Fruit fly (Drosophila melanogaster) whole organism, embryonic: ENCODE data around the gene Lrch.

Source experiments
- CG10274 ChIP-seq: fragments of 200-800 bp; sonication (Bioruptor generic); optimal IDR thresholded peaks from 3 replicates; lab custom pipeline; 2017; ENCODE audit warnings: missing biosample characterization, mild to moderate bottlenecking, missing genetic modification characterization
- CG11456 ChIP-seq: fragments of 200-800 bp; sonication (Bioruptor generic); IDR thresholded peaks from 3 replicates; pipeline ENCODE4 v1.3.6; 2022; ENCODE audit warnings: missing biosample characterization, missing genetic modification characterization
- CG12219 ChIP-seq: fragments of 200-800 bp; sonication (Bioruptor generic); optimal IDR thresholded peaks from 3 replicates; lab custom pipeline; 2018; ENCODE audit warnings: missing biosample characterization, mild to moderate bottlenecking, missing genetic modification characterization
- CG14014 ChIP-seq: fragments of 200-800 bp; sonication (Bioruptor generic); IDR thresholded peaks from 2 replicates; pipeline ENCODE4 v1.3.6; 2022; ENCODE audit warnings: missing biosample characterization, missing genetic modification characterization
- CG14667 ChIP-seq: fragments of 200-800 bp; sonication (Bioruptor generic); IDR thresholded peaks from 2 replicates; pipeline ENCODE4 v1.3.6; 2022; ENCODE audit warnings: missing biosample characterization, missing genetic modification characterization
- CG14860 ChIP-seq: fragments of 200-800 bp; sonication (Bioruptor generic); IDR thresholded peaks from 3 replicates; pipeline ENCODE4 v1.3.6; 2022; ENCODE audit warnings: missing biosample characterization, missing genetic modification characterization; ENCODE audit not compliant: partially characterized antibody
- CG15696 ChIP-seq: fragments of 200-800 bp; sonication (Bioruptor generic); optimal IDR thresholded peaks from 2 replicates; lab custom pipeline; 2019; ENCODE audit warnings: missing biosample characterization, mild to moderate bottlenecking, missing genetic modification characterization, moderate library complexity
- CG18011 ChIP-seq: fragments of 200-800 bp; sonication (Bioruptor generic); optimal IDR thresholded peaks from 2 replicates; lab custom pipeline; 2017; ENCODE audit warnings: missing biosample characterization, missing genetic modification characterization, mild to moderate bottlenecking, moderate library complexity, missing genotype
- CG18476 ChIP-seq: fragments of 200-800 bp; sonication (Bioruptor generic); optimal IDR thresholded peaks from 2 replicates; lab custom pipeline; 2016; ENCODE audit warnings: missing biosample characterization, mild to moderate bottlenecking, missing genetic modification characterization
- CG33557 ChIP-seq: fragments of 200-800 bp; sonication (Bioruptor generic); optimal IDR thresholded peaks from 2 replicates; lab custom pipeline; 2019; ENCODE audit warnings: missing biosample characterization, mild to moderate bottlenecking, missing genetic modification characterization, moderate library complexity
- CG42726 ChIP-seq: fragments of 200-800 bp; sonication (Bioruptor generic); IDR thresholded peaks from 2 replicates; pipeline ENCODE4 v1.3.6; 2022; ENCODE audit warnings: missing biosample characterization, missing genetic modification characterization; ENCODE audit not compliant: partially characterized antibody
- CG4282 ChIP-seq: fragments of 200-800 bp; sonication (Bioruptor generic); optimal IDR thresholded peaks from 2 replicates; lab custom pipeline; 2016; ENCODE audit warnings: missing biosample characterization, missing genetic modification characterization
- CG5953 ChIP-seq: fragments of 200-800 bp; sonication (Bioruptor generic); IDR thresholded peaks from 2 replicates; pipeline ENCODE4 v1.3.6; 2022; ENCODE audit warnings: missing biosample characterization, missing genetic modification characterization
- CG6254 ChIP-seq: fragments of 200-800 bp; sonication (Bioruptor generic); optimal IDR thresholded peaks from 3 replicates; lab custom pipeline; 2017; ENCODE audit warnings: mild to moderate bottlenecking, missing biosample characterization, missing genetic modification reagents, missing genetic modification characterization
- Drgx ChIP-seq: fragments of 200-800 bp; sonication (Bioruptor generic); IDR thresholded peaks from 2 replicates; pipeline ENCODE4 v1.3.6; 2022; ENCODE audit warnings: missing biosample characterization, missing genetic modification characterization
- E2f1 ChIP-seq: fragments of 200-800 bp; sonication (Bioruptor generic); IDR thresholded peaks from 2 replicates; pipeline ENCODE4 v1.3.6; 2022; ENCODE audit warnings: missing biosample characterization, missing genetic modification characterization
- Ets65A ChIP-seq: fragments of 200-800 bp; sonication (Bioruptor generic); peaks from one replicate; lab custom pipeline; 2016; ENCODE audit warnings: missing biosample characterization, missing genetic modification characterization
- Fer1 ChIP-seq: fragments of 200-800 bp; sonication (Bioruptor generic); optimal IDR thresholded peaks from 2 replicates; lab custom pipeline; 2017; ENCODE audit warnings: missing biosample characterization, mild to moderate bottlenecking, missing genetic modification characterization
- Fer3 ChIP-seq: fragments of 200-800 bp; sonication (Bioruptor generic); optimal IDR thresholded peaks from 2 replicates; lab custom pipeline; 2018; ENCODE audit warnings: missing biosample characterization, mild to moderate bottlenecking, missing genetic modification characterization, moderate library complexity
- Hey ChIP-seq: fragments of 200-800 bp; sonication (Bioruptor generic); optimal IDR thresholded peaks from 3 replicates; lab custom pipeline; 2018; ENCODE audit warnings: missing biosample characterization, mild to moderate bottlenecking, missing genetic modification characterization
- Nf-YB ChIP-seq: fragments of 200-800 bp; sonication (Bioruptor generic); optimal IDR thresholded peaks from 3 replicates; lab custom pipeline; 2019; ENCODE audit warnings: missing biosample characterization, mild to moderate bottlenecking, missing genetic modification characterization, moderate library complexity
- PHDP ChIP-seq: fragments of 200-800 bp; sonication (Bioruptor generic); optimal IDR thresholded peaks from 3 replicates; lab custom pipeline; 2018; ENCODE audit warnings: missing biosample characterization, mild to moderate bottlenecking, missing genetic modification characterization, moderate library complexity
- Taf1 ChIP-seq: fragments of 200-800 bp; sonication (Bioruptor generic); IDR thresholded peaks from 2 replicates; pipeline ENCODE4 v1.3.6; 2022; ENCODE audit warnings: missing biosample characterization, missing genetic modification characterization
- Trl ChIP-seq, 3 experiments: fragments of >200 bp in 2 of 3; fragments of 200-800 bp in 1 of 3; sonication (Bioruptor generic) in 1 of 3; optimal IDR thresholded peaks; 2 replicates in 1 of 3; 3 replicates in 2 of 3; lab custom pipeline; 2016 to 2017; ENCODE audit warnings: missing biosample characterization in 1 of 3, missing genetic modification characterization in 1 of 3
- abd-A ChIP-seq: fragments of 200-800 bp; sonication (Bioruptor generic); optimal IDR thresholded peaks from 3 replicates; lab custom pipeline; 2019; ENCODE audit warnings: missing biosample characterization, mild to moderate bottlenecking, missing genetic modification characterization, moderate library complexity
- ac ChIP-seq: fragments of 200-800 bp; sonication (Bioruptor generic); optimal IDR thresholded peaks from 3 replicates; lab custom pipeline; 2017; ENCODE audit warnings: missing biosample characterization, mild to moderate bottlenecking, missing genetic modification characterization
- ash1 ChIP-seq: fragments of 200-800 bp; sonication (Bioruptor generic); optimal IDR thresholded peaks from 2 replicates; lab custom pipeline; 2018; ENCODE audit warnings: missing biosample characterization, mild to moderate bottlenecking, missing genetic modification characterization
- crc ChIP-seq: fragments of 200-800 bp; sonication (Bioruptor generic); optimal IDR thresholded peaks from 2 replicates; lab custom pipeline; 2016; ENCODE audit warnings: missing biosample characterization, missing genetic modification characterization
- disco-r ChIP-seq: fragments of 200-800 bp; sonication (Bioruptor generic); optimal IDR thresholded peaks from 2 replicates; lab custom pipeline; 2016; ENCODE audit warnings: missing biosample characterization, missing genetic modification characterization
- ewg ChIP-seq: fragments of 200-800 bp; sonication (Bioruptor generic); optimal IDR thresholded peaks from 3 replicates; lab custom pipeline; 2017; ENCODE audit warnings: mild to moderate bottlenecking, missing biosample characterization, missing genetic modification reagents, missing genetic modification characterization
- gce ChIP-seq: fragments of 200-800 bp; sonication (Bioruptor generic); IDR thresholded peaks from 3 replicates; pipeline ENCODE4 v1.3.6; 2022; ENCODE audit warnings: missing biosample characterization, missing genetic modification characterization
- gem ChIP-seq: fragments of 200-800 bp; sonication (Bioruptor generic); optimal IDR thresholded peaks from 2 replicates; lab custom pipeline; 2019; ENCODE audit warnings: missing biosample characterization, mild to moderate bottlenecking, missing genetic modification characterization, moderate library complexity
- klu ChIP-seq: fragments of 200-800 bp; sonication (Bioruptor generic); IDR thresholded peaks from 2 replicates; pipeline ENCODE4 v1.3.6; 2022; ENCODE audit warnings: missing biosample characterization, missing genetic modification characterization
- lbe ChIP-seq: fragments of 200-800 bp; sonication (Bioruptor generic); optimal IDR thresholded peaks from 2 replicates; lab custom pipeline; 2016; ENCODE audit warnings: missing biosample characterization, mild to moderate bottlenecking, missing genetic modification characterization
- mld ChIP-seq: fragments of 200-800 bp; sonication (Bioruptor generic); IDR thresholded peaks from 3 replicates; pipeline ENCODE4 v1.3.6; 2022; ENCODE audit warnings: missing biosample characterization, missing genetic modification characterization; ENCODE audit not compliant: partially characterized antibody
- org-1 ChIP-seq: fragments of 200-800 bp; sonication (Bioruptor generic); optimal IDR thresholded peaks from 2 replicates; lab custom pipeline; 2017; ENCODE audit warnings: missing biosample characterization, missing genetic modification characterization
- pum ChIP-seq: fragments of 200-800 bp; sonication (Bioruptor generic); optimal IDR thresholded peaks from 2 replicates; lab custom pipeline; 2016; ENCODE audit warnings: missing biosample characterization, missing genetic modification characterization
- ro ChIP-seq: fragments of 200-800 bp; sonication (Bioruptor generic); IDR thresholded peaks from 2 replicates; pipeline ENCODE4 v1.3.6; 2022; ENCODE audit warnings: missing biosample characterization, missing genetic modification characterization
- seq ChIP-seq: fragments of 200-800 bp; sonication (Bioruptor generic); IDR thresholded peaks from 2 replicates; pipeline ENCODE4 v1.3.6; 2022; ENCODE audit warnings: missing biosample characterization, missing genetic modification characterization
- sr ChIP-seq: fragments of 200-800 bp; sonication (Bioruptor generic); IDR thresholded peaks from 3 replicates; pipeline ENCODE4 v1.3.6; 2022; ENCODE audit warnings: missing biosample characterization, missing genetic modification characterization
- tll ChIP-seq, 2 experiments: fragments of 200-800 bp in 1 of 2; fragments of >200 bp in 1 of 2; sonication (Bioruptor generic) in 1 of 2; optimal IDR thresholded peaks; 2 replicates each; lab custom pipeline; 2017 to 2019; ENCODE audit warnings: missing biosample characterization in 2 of 2, missing genetic modification characterization in 2 of 2, mild to moderate bottlenecking in 1 of 2, moderate library complexity in 1 of 2
- trh ChIP-seq: fragments of 200-800 bp; sonication (Bioruptor generic); optimal IDR thresholded peaks from 2 replicates; lab custom pipeline; 2016; ENCODE audit warnings: missing biosample characterization, missing genetic modification characterization
- ttk ChIP-seq: fragments of 200-800 bp; sonication (Bioruptor generic); IDR thresholded peaks from 2 replicates; pipeline ENCODE4 v2.1.2; 2022; ENCODE audit warnings: missing biosample characterization, missing genetic modification characterization
- unpg ChIP-seq: fragments of 200-800 bp; sonication (Bioruptor generic); optimal IDR thresholded peaks from 3 replicates; lab custom pipeline; 2018; ENCODE audit warnings: missing biosample characterization, mild to moderate bottlenecking, missing genetic modification characterization, moderate library complexity

The Lrch gene

DNA sequence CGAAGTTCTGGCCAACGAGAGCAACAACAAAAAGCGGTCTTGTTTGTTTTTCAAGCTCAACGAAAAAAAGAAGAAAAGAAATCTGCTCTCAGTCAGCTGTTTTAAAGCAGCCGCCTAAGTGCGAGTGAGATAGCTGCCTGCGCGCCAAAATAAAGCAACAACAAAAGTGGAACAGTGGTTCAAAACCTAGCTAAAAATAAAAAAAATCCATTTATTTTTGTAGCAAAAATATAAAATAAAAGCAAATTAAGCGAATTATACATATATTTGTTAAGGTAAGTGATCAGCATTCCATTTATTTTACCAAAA is 1.3 kb upstream of the Lrch start (continued):
- TF ChIP-seq CG6254 (GFP tag; lab: Kevin White, UChicago) (no peak), Taf1 (no peak), CG15696 (tag; lab: Kevin White, UChicago) (no peak), CG4282 (GFP tag; lab: Kevin White, UChicago) (peak; percentile 49), unpg (GFP tag; lab: Kevin White, UChicago) (peak; percentile 10), Hey (tag; lab: Kevin White, UChicago) (no peak), Drgx (GFP tag; lab: Robert Waterston, UW) (peak; percentile 87), CG18011 (no peak), ac (GFP tag; lab: Kevin White, UChicago) (no peak), gem (peak; percentile 43), seq (no peak), Ets65A (no peak), org-1 (no peak), sr (GFP tag; lab: Robert Waterston, UW) (no peak), CG33557 (GFP tag; lab: Kevin White, UChicago) (no peak), Trl (optimal IDR thresholded peaks at IDR 0.05; lab: Kevin White, UChicago) (no peak), Trl (GFP tag; optimal IDR thresholded peaks at IDR 0.05; lab: Kevin White, UChicago) (no peak), pum (GFP tag; lab: Kevin White, UChicago) (no peak), ewg (GFP tag; lab: Kevin White, UChicago) (peak; percentile 84), lbe (GFP tag; lab: Kevin White, UChicago) (peak; percentile 68), crc (GFP tag; lab: Kevin White, UChicago) (no peak), gce (GFP tag; lab: Robert Waterston, UW) (no peak), CG14667 (GFP tag; lab: Robert Waterston, UW) (no peak), CG14014 (GFP tag; lab: Robert Waterston, UW) (no peak), E2f1 (GFP tag; lab: Robert Waterston, UW) (peak; percentile 82; the same call in 1 of the 2 replicates), CG5953 (GFP tag; lab: Robert Waterston, UW) (no peak), trh (no peak), ttk (GFP tag; lab: Robert Waterston, UW) (no peak), mld (GFP tag; lab: Robert Waterston, UW) (no peak), CG18476 (GFP tag; lab: Kevin White, UChicago) (no peak), PHDP (peak; percentile 32), Fer1 (GFP tag; lab: Kevin White, UChicago) (peak; percentile 15), CG42726 (GFP tag; lab: Robert Waterston, UW) (no peak), klu (GFP tag; lab: Robert Waterston, UW) (no peak), CG11456 (GFP tag; lab: Robert Waterston, UW) (no peak), CG10274 (no peak), CG14860 (no peak), Nf-YB (GFP tag; lab: Kevin White, UChicago) (no peak), Fer3 (tag; lab: Kevin White, UChicago) (no peak), abd-A (tag; lab: Kevin White, UChicago) (no peak), ro (no peak), ash1 (no peak), tll (GFP tag; optimal IDR thresholded peaks at IDR 0.05; lab: Kevin White, UChicago) (no peak), CG12219 (no peak), disco-r (GFP tag; lab: Kevin White, UChicago) (no peak)
- TF ChIP-seq, all 482 proteins: peak for 62
